Worm (Caenorhabditis elegans) whole organism, mixed stage, embryonic: ENCODE measurements around the gene unc-83.

Source experiments
- blmp-1 ChIP-seq: fragments of 150-350 bp; optimal IDR thresholded peaks from 2 replicates; lab custom pipeline; 2014; ENCODE audit warnings: missing biosample characterization, missing genetic modification characterization
- elt-1 ChIP-seq: sonication (generic microtip); optimal IDR thresholded peaks from 2 replicates; lab custom pipeline; 2017; ENCODE audit warnings: missing genetic modification characterization, mild to moderate bottlenecking, missing compliant biosample characterization, antibody characterized with exemption, moderate library complexity, borderline replicate concordance; ENCODE audit not compliant: insufficient read depth
- elt-3 ChIP-seq: fragments of 150-350 bp; optimal IDR thresholded peaks from 2 replicates; lab custom pipeline; 2014; ENCODE audit warnings: missing biosample characterization, missing genetic modification characterization
- mep-1 ChIP-seq: fragments of 150-350 bp; optimal IDR thresholded peaks from 2 replicates; lab custom pipeline; 2017; ENCODE audit warnings: missing biosample characterization, missing genetic modification reagents, missing genetic modification characterization, inconsistent platforms
- nhr-237 ChIP-seq: fragments of 150-350 bp; optimal IDR thresholded peaks from 2 replicates; lab custom pipeline; 2014; ENCODE audit warnings: missing biosample characterization, missing genetic modification characterization
- unc-120 ChIP-seq: sonication (generic microtip); optimal IDR thresholded peaks from 2 replicates; lab custom pipeline; 2017; ENCODE audit warnings: missing genetic modification characterization, missing compliant biosample characterization; ENCODE audit not compliant: poor library complexity, severe bottlenecking
- ztf-11 ChIP-seq: fragments of 150-350 bp; optimal IDR thresholded peaks from 2 replicates; lab custom pipeline; 2014; ENCODE audit warnings: missing biosample characterization, missing genetic modification characterization

DNA sequence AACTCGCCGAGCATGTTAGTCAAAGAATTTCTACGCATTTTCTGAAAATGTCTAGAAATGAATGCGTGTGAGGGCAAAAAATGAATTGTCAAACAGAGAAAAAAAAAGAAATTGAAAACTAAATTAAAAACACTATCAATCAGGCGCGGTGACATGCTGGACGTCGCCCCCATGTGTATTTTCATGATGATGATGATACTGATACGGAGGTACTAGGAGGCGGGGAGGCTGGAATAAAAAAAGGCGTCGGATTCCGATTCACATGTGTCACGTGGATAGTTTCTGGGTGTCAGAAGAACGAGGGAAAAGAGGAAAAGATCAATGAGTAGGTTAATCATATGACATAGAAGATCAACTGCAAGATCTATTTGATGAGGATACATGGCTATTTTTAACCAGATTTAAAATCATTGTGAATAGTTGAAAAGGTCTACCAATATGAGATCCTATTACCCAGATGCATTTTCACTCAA lies 40.5 kb downstream of the unc-83 start, which contains the start of gene W01A11.7:
- TF ChIP-seq blmp-1 (tag; lab: Kevin White, UChicago): no peak
- TF ChIP-seq ztf-11 (tag; lab: Kevin White, UChicago): no peak
- no peak for TF ChIP-seq mep-1 (tag; lab: Kevin White, UChicago)
- TF ChIP-seq nhr-237 (tag; lab: Kevin White, UChicago): no peak
- no peak for TF ChIP-seq unc-120
- no peak for TF ChIP-seq elt-3 (tag; lab: Kevin White, UChicago)
- TF ChIP-seq elt-1 (tag; lab: Kevin White, UChicago): no peak
